Fruit fly (Drosophila melanogaster) whole organism, embryonic: ENCODE data around the gene CG9270.

Experiments
- ATbp ChIP-seq: fragments of 200-800 bp; sonication (Bioruptor generic); optimal IDR thresholded peaks from 2 replicates; lab custom pipeline; 2017; ENCODE audit warnings: missing biosample characterization, mild to moderate bottlenecking, missing genetic modification characterization, missing genetic modification reagents
- Asciz ChIP-seq: fragments of 200-800 bp; sonication (Bioruptor generic); optimal IDR thresholded peaks from 2 replicates; lab custom pipeline; 2017; ENCODE audit warnings: missing biosample characterization, mild to moderate bottlenecking, missing genetic modification characterization, missing genetic modification reagents
- Blimp-1 ChIP-seq: fragments of 200-800 bp; sonication (Bioruptor generic); optimal IDR thresholded peaks from 3 replicates; lab custom pipeline; 2018; ENCODE audit warnings: missing biosample characterization, missing genetic modification characterization, mild to moderate bottlenecking, moderate library complexity, missing genetic modification reagents
- CG10543 ChIP-seq: fragments of 200-800 bp; sonication (Bioruptor generic); optimal IDR thresholded peaks from 3 replicates; lab custom pipeline; 2017; ENCODE audit warnings: missing biosample characterization, mild to moderate bottlenecking, missing genetic modification characterization, moderate library complexity
- CG11504 ChIP-seq: fragments of 200-800 bp; sonication (Bioruptor generic); optimal IDR thresholded peaks from 3 replicates; lab custom pipeline; 2019; ENCODE audit warnings: missing biosample characterization, mild to moderate bottlenecking, missing genetic modification characterization, moderate library complexity
- CG12391 ChIP-seq: fragments of 200-800 bp; sonication (Bioruptor generic); optimal IDR thresholded peaks from 3 replicates; lab custom pipeline; 2018; ENCODE audit warnings: missing biosample characterization, mild to moderate bottlenecking, missing genetic modification characterization, moderate library complexity
- CG12942 ChIP-seq: fragments of 200-800 bp; sonication (Bioruptor generic); optimal IDR thresholded peaks from 3 replicates; lab custom pipeline; 2016; ENCODE audit warnings: missing biosample characterization, missing genetic modification characterization
- CG15073 ChIP-seq: fragments of 200-800 bp; sonication (Bioruptor generic); optimal IDR thresholded peaks from 2 replicates; lab custom pipeline; 2016; ENCODE audit warnings: missing biosample characterization, missing genetic modification characterization
- CG17359 ChIP-seq: fragments of 200-800 bp; sonication (Bioruptor generic); optimal IDR thresholded peaks from 3 replicates; lab custom pipeline; 2018; ENCODE audit warnings: missing biosample characterization, mild to moderate bottlenecking, missing genetic modification characterization, moderate library complexity
- CG17568 ChIP-seq: fragments of 200-800 bp; sonication (Bioruptor generic); optimal IDR thresholded peaks from 2 replicates; lab custom pipeline; 2018; ENCODE audit warnings: missing biosample characterization, mild to moderate bottlenecking, missing genetic modification characterization, moderate library complexity
- CG18476 ChIP-seq: fragments of 200-800 bp; sonication (Bioruptor generic); optimal IDR thresholded peaks from 2 replicates; lab custom pipeline; 2016; ENCODE audit warnings: missing biosample characterization, mild to moderate bottlenecking, missing genetic modification characterization
- CG18599 ChIP-seq: fragments of 200-800 bp; sonication (Bioruptor generic); optimal IDR thresholded peaks from 3 replicates; lab custom pipeline; 2017; ENCODE audit warnings: missing biosample characterization, missing genetic modification characterization, mild to moderate bottlenecking, moderate library complexity, missing genetic modification reagents
- CG18764 ChIP-seq: fragments of 200-800 bp; sonication (Bioruptor generic); optimal IDR thresholded peaks from 3 replicates; lab custom pipeline; 2016; ENCODE audit warnings: missing biosample characterization, missing genetic modification characterization
- CG2116 ChIP-seq: fragments of 200-800 bp; sonication (Bioruptor generic); optimal IDR thresholded peaks from 3 replicates; lab custom pipeline; 2018; ENCODE audit warnings: missing biosample characterization, mild to moderate bottlenecking, missing genetic modification characterization
- CG2120 ChIP-seq: fragments of 200-800 bp; sonication (Bioruptor generic); optimal IDR thresholded peaks from 3 replicates; lab custom pipeline; 2016; ENCODE audit warnings: missing biosample characterization, missing genetic modification characterization
- CG2678 ChIP-seq: fragments of 200-800 bp; sonication (Bioruptor generic); optimal IDR thresholded peaks from 3 replicates; lab custom pipeline; 2019; ENCODE audit warnings: missing biosample characterization, mild to moderate bottlenecking, missing genetic modification characterization, moderate library complexity
- CG32767 ChIP-seq: fragments of 200-800 bp; sonication (Bioruptor generic); IDR thresholded peaks from 2 replicates; pipeline ENCODE4 v1.3.6; 2022; ENCODE audit warnings: missing biosample characterization, missing genetic modification characterization
- CG3281 ChIP-seq: fragments of 200-800 bp; sonication (Bioruptor generic); optimal IDR thresholded peaks from 3 replicates; lab custom pipeline; 2017; ENCODE audit warnings: missing biosample characterization, mild to moderate bottlenecking, missing genetic modification characterization
- CG4328 ChIP-seq: fragments of 200-800 bp; sonication (Bioruptor generic); optimal IDR thresholded peaks from 3 replicates; lab custom pipeline; 2017; ENCODE audit warnings: missing biosample characterization, missing genetic modification reagents, missing genetic modification characterization
- CG7839 ChIP-seq: fragments of 200-800 bp; sonication (Bioruptor generic); optimal IDR thresholded peaks from 3 replicates; lab custom pipeline; 2018; ENCODE audit warnings: missing biosample characterization, mild to moderate bottlenecking, missing genetic modification characterization, moderate library complexity
- Camta ChIP-seq: fragments of 200-800 bp; sonication (Bioruptor generic); optimal IDR thresholded peaks from 2 replicates; lab custom pipeline; 2016; ENCODE audit warnings: missing biosample characterization, missing genetic modification characterization
- Ets65A ChIP-seq: fragments of 200-800 bp; sonication (Bioruptor generic); peaks from one replicate; lab custom pipeline; 2016; ENCODE audit warnings: missing biosample characterization, missing genetic modification characterization
- H15 ChIP-seq: fragments of 200-800 bp; sonication (Bioruptor generic); IDR thresholded peaks from 3 replicates; pipeline ENCODE4 v1.3.6; 2022; ENCODE audit warnings: missing biosample characterization, missing genetic modification characterization
- Hmr ChIP-seq: fragments of 200-800 bp; sonication (Bioruptor generic); optimal IDR thresholded peaks from 3 replicates; lab custom pipeline; 2017; ENCODE audit warnings: mild to moderate bottlenecking, missing biosample characterization, missing genetic modification reagents, missing genetic modification characterization
- Med ChIP-seq: fragments of 200-800 bp; sonication (Bioruptor generic); peaks from one replicate; lab custom pipeline; 2016; ENCODE audit warnings: missing biosample characterization, missing genetic modification characterization, mild to moderate bottlenecking, inconsistent platforms, moderate library complexity
- Meics ChIP-seq: fragments of 200-800 bp; sonication (Bioruptor generic); optimal IDR thresholded peaks from 2 replicates; lab custom pipeline; 2017; ENCODE audit warnings: missing biosample characterization, mild to moderate bottlenecking, missing genetic modification characterization
- Oli ChIP-seq: fragments of 200-800 bp; sonication (Bioruptor generic); optimal IDR thresholded peaks from 2 replicates; lab custom pipeline; 2018; ENCODE audit warnings: missing biosample characterization, mild to moderate bottlenecking, missing genetic modification characterization, moderate library complexity
- PHDP ChIP-seq: fragments of 200-800 bp; sonication (Bioruptor generic); optimal IDR thresholded peaks from 3 replicates; lab custom pipeline; 2018; ENCODE audit warnings: missing biosample characterization, mild to moderate bottlenecking, missing genetic modification characterization, moderate library complexity
- Ptx1 ChIP-seq: fragments of 200-800 bp; sonication (Bioruptor generic); IDR thresholded peaks from 2 replicates; pipeline ENCODE4 v1.3.6; 2022; ENCODE audit warnings: missing biosample characterization, missing genetic modification characterization
- Xbp1 ChIP-seq: fragments of 200-800 bp; sonication (Bioruptor generic); optimal IDR thresholded peaks from 3 replicates; lab custom pipeline; 2016; ENCODE audit warnings: missing biosample characterization, mild to moderate bottlenecking, missing genetic modification characterization
- bsh ChIP-seq, 2 experiments: fragments of 200-800 bp; sonication (Bioruptor generic); optimal IDR thresholded peaks; 2 replicates each; lab custom pipeline; 2017 to 2018; ENCODE audit warnings: mild to moderate bottlenecking in 2 of 2, missing biosample characterization in 2 of 2, missing genetic modification characterization in 2 of 2, moderate library complexity in 1 of 2
- croc ChIP-seq: fragments of 200-800 bp; sonication (Bioruptor generic); conservative IDR thresholded peaks from 3 replicates; pipeline ENCODE4 v1.3.6; 2022; ENCODE audit warnings: missing biosample characterization, missing genetic modification characterization
- cwo ChIP-seq: fragments of 200-800 bp; sonication (Bioruptor generic); optimal IDR thresholded peaks from 3 replicates; lab custom pipeline; 2017; ENCODE audit warnings: missing biosample characterization, missing genetic modification characterization, mild to moderate bottlenecking, moderate library complexity, missing genetic modification reagents
- dimm ChIP-seq: fragments of 200-800 bp; sonication (Bioruptor generic); IDR thresholded peaks from 2 replicates; pipeline ENCODE4 v1.3.6; 2022; ENCODE audit warnings: missing biosample characterization, missing genetic modification characterization
- dmrt99B ChIP-seq: fragments of 200-800 bp; sonication (Bioruptor generic); optimal IDR thresholded peaks from 2 replicates; lab custom pipeline; 2018; ENCODE audit warnings: missing biosample characterization, mild to moderate bottlenecking, missing genetic modification characterization, moderate library complexity
- dysf ChIP-seq: fragments of 200-800 bp; sonication (Bioruptor generic); IDR thresholded peaks from 3 replicates; pipeline ENCODE4 v1.3.6; 2022; ENCODE audit warnings: missing biosample characterization, missing genetic modification characterization
- eve ChIP-seq, 2 experiments: fragments of >200 bp; optimal IDR thresholded peaks; 2 replicates each; lab custom pipeline; 2017; ENCODE audit warnings: missing biosample characterization in 2 of 2, missing genetic modification characterization in 2 of 2
- gem ChIP-seq: fragments of 200-800 bp; sonication (Bioruptor generic); optimal IDR thresholded peaks from 2 replicates; lab custom pipeline; 2019; ENCODE audit warnings: missing biosample characterization, mild to moderate bottlenecking, missing genetic modification characterization, moderate library complexity
- lab ChIP-seq: fragments of 200-800 bp; sonication (Bioruptor generic); optimal IDR thresholded peaks from 3 replicates; lab custom pipeline; 2017; ENCODE audit warnings: missing biosample characterization, missing genetic modification characterization, mild to moderate bottlenecking, moderate library complexity, missing genetic modification reagents
- phol ChIP-seq: fragments of 200-800 bp; sonication (Bioruptor generic); optimal IDR thresholded peaks from 3 replicates; lab custom pipeline; 2018; ENCODE audit warnings: missing biosample characterization, mild to moderate bottlenecking, missing genetic modification characterization, moderate library complexity
- sens ChIP-seq: fragments of 200-800 bp; sonication (Bioruptor generic); peaks from one replicate; lab custom pipeline; 2016; ENCODE audit warnings: missing biosample characterization, missing genetic modification characterization
- sug ChIP-seq: fragments of 200-800 bp; optimal IDR thresholded peaks from 2 replicates; lab custom pipeline; 2019; ENCODE audit warnings: missing biosample characterization, mild to moderate bottlenecking, missing genetic modification characterization, moderate library complexity
- vvl ChIP-seq: fragments of 200-800 bp; sonication (Bioruptor generic); IDR thresholded peaks from 2 replicates; pipeline ENCODE4 v1.3.6; 2022; ENCODE audit warnings: missing biosample characterization, missing genetic modification characterization

CG9270 gene

dm6 chr2L:20951320-20951719 is 17.4 kb upstream of the CG9270 start (continued):
- TF ChIP-seq CG7839 (tag; lab: Kevin White, UChicago) (peak; percentile 36), CG2678 (tag; lab: Kevin White, UChicago) (peak; percentile 68), CG3281 (GFP tag; lab: Kevin White, UChicago) (peak; percentile 37), CG11504 (peak; percentile 58), gem (peak; percentile 62), CG17568 (no peak), Oli (peak; percentile 38), Med (peak; percentile 43), CG18476 (GFP tag; lab: Kevin White, UChicago) (no peak), CG15073 (GFP tag; lab: Kevin White, UChicago) (no peak), H15 (peak; percentile 26; the same call in 1 of the 3 replicates), eve (GFP tag; optimal IDR thresholded peaks at IDR 0.05; lab: Kevin White, UChicago) (peak in 1 of 2 experiments; percentile 39), CG18764 (GFP tag; lab: Kevin White, UChicago) (no peak), CG18599 (peak; percentile 72), Asciz (peak; percentile 11), dysf (GFP tag; lab: Robert Waterston, UW) (peak; percentile 36; the same call in 1 of the 3 replicates), phol (tag; lab: Kevin White, UChicago) (peak; percentile 38), sug (tag; lab: Kevin White, UChicago) (peak; percentile 3), CG2116 (GFP tag; lab: Kevin White, UChicago) (no peak), cwo (GFP tag; lab: Kevin White, UChicago) (peak; percentile 25), Camta (GFP tag; lab: Kevin White, UChicago) (no peak), dimm (no peak), CG2120 (peak; percentile 16), bsh (GFP tag; optimal IDR thresholded peaks at IDR 0.05; lab: Kevin White, UChicago) (peak in 1 of 2 experiments; percentile 37), lab (GFP tag; lab: Kevin White, UChicago) (peak; percentile 57), ATbp (GFP tag; lab: Kevin White, UChicago) (peak; percentile 9), Blimp-1 (GFP tag; lab: Kevin White, UChicago) (peak; percentile 40), CG4328 (GFP tag; lab: Kevin White, UChicago) (peak; percentile 10), croc (GFP tag; lab: Robert Waterston, UW) (peak; percentile 23; the same call in 1 of the 3 replicates), vvl (0 out of 2 replicates have a peak, but pooled peaks have one; percentile 25), CG17359 (peak; percentile 48), Ets65A (GFP tag; lab: Kevin White, UChicago) (peak; percentile 88), Ptx1 (GFP tag; lab: Robert Waterston, UW) (peak; percentile 10; the same call in 1 of the 2 replicates), CG10543 (GFP tag; lab: Kevin White, UChicago) (peak; percentile 24), PHDP (tag; lab: Kevin White, UChicago) (peak; percentile 37), CG32767 (GFP tag; lab: Robert Waterston, UW) (no peak), dmrt99B (tag; lab: Kevin White, UChicago) (peak; percentile 71), CG12391 (peak; percentile 16), Meics (GFP tag; lab: Kevin White, UChicago) (peak; percentile 38), Hmr (GFP tag; lab: Kevin White, UChicago) (peak; percentile 25), CG12942 (no peak), Xbp1 (GFP tag; lab: Kevin White, UChicago) (peak; percentile 7), sens (GFP tag; lab: Kevin White, UChicago) (peak; percentile 83)
